Worm (Caenorhabditis elegans): Measurements from ENCODE around the gene ger-1.

ger-1 gene

ce11 chrIII:7087691-7088323 is 20.5 kb upstream of the ger-1 start, which contains the start of gene fubl-2:
TSS of gene fubl-2 (minus strand) at chrIII:7087741.
- TF ChIP-seq akir-1 (GFP tag; optimal IDR thresholded peaks at IDR 0.05): no peak
- TF ChIP-seq aptf-2 (GFP tag; conservative IDR thresholded peaks at IDR 0.05): 0 out of 2 replicates have a peak, but pooled peaks have one; percentile 63
- TF ChIP-seq mxl-1 (tag; optimal IDR thresholded peaks at IDR 0.05): no peak
- no peak for TF ChIP-seq sptf-2 (GFP tag; optimal IDR thresholded peaks at IDR 0.05)
- peak; percentile 60 for TF ChIP-seq F33H1.4 (GFP tag; IDR thresholded peaks at IDR 0.05)
- 0 out of 2 replicates have a peak, but pooled peaks have one; percentile 31 for TF ChIP-seq ceh-100 (GFP tag; IDR thresholded peaks at IDR 0.05)
- peak; percentile 4 for TF ChIP-seq attf-5 (GFP tag; optimal IDR thresholded peaks at IDR 0.05)
- no peak for TF ChIP-seq tbp1 (GFP tag; optimal IDR thresholded peaks at IDR 0.05)
- peak; percentile 62 for TF ChIP-seq ZK185.1 (tag; optimal IDR thresholded peaks at IDR 0.05; ENCODE audit: poor library complexity, severe bottlenecking)
- TF ChIP-seq F52B5.7 (tag; optimal IDR thresholded peaks at IDR 0.05): no peak
- 0 out of 2 replicates have a peak, but pooled peaks have one; percentile 38 for TF ChIP-seq attf-3 (GFP tag; conservative IDR thresholded peaks at IDR 0.05)
- no peak for TF ChIP-seq B0261.1 (tag; optimal IDR thresholded peaks at IDR 0.05)
- TF ChIP-seq snpc-3.4 (tag; optimal IDR thresholded peaks at IDR 0.05): peak; percentile 45
- TF ChIP-seq Y79H2A.3 (GFP tag; conservative IDR thresholded peaks at IDR 0.05): no peak
- TF ChIP-seq xnd-1 (tag; optimal IDR thresholded peaks at IDR 0.05): no peak
- TF ChIP-seq nfya-1 (tag; optimal IDR thresholded peaks at IDR 0.05; ENCODE audit: borderline replicate concordance, insufficient read depth): no peak
- TF ChIP-seq madf-10 (tag; optimal IDR thresholded peaks at IDR 0.05): peak; percentile 29
- TF ChIP-seq chd-7 (tag; optimal IDR thresholded peaks at IDR 0.05): no peak
- no peak for TF ChIP-seq snpc-4 (GFP tag; optimal IDR thresholded peaks at IDR 0.05)
- peak in 1 of 4 experiments; percentile 25 for TF ChIP-seq snpc-4 (tag; optimal IDR thresholded peaks at IDR 0.05)
- TF ChIP-seq ztf-18 (tag; optimal IDR thresholded peaks at IDR 0.05): no peak
- peak; percentile 39 for TF ChIP-seq lsl-1 (GFP tag; optimal IDR thresholded peaks at IDR 0.05)
- no peak for TF ChIP-seq hlh-26 (GFP tag; conservative IDR thresholded peaks at IDR 0.05)
- no peak for TF ChIP-seq lin-35 (GFP tag; optimal IDR thresholded peaks at IDR 0.05)
- TF ChIP-seq D2030.7 (GFP tag; IDR thresholded peaks at IDR 0.05): peak; percentile 59; the same call in 1 of the 2 replicates
- TF ChIP-seq rec-8 (tag; optimal IDR thresholded peaks at IDR 0.05): peak in 1 of 2 experiments; percentile 26
- no peak for TF ChIP-seq atf-7 (tag; optimal IDR thresholded peaks at IDR 0.05)
- TF ChIP-seq B0336.3 (GFP tag; IDR thresholded peaks at IDR 0.05): no peak
- no peak for TF ChIP-seq madf-3 (GFP tag; IDR thresholded peaks at IDR 0.05)
- TF ChIP-seq F23B12.7 (tag; optimal IDR thresholded peaks at IDR 0.05; ENCODE audit: insufficient read depth): peak; percentile 27
- peak; percentile 5 for TF ChIP-seq him-1 (tag; optimal IDR thresholded peaks at IDR 0.05)
- no peak for TF ChIP-seq ztf-28 (GFP tag; IDR thresholded peaks at IDR 0.05)
- TF ChIP-seq snpc-1.1 (tag; optimal IDR thresholded peaks at IDR 0.05; ENCODE audit: insufficient read depth): peak; percentile 28
- TF ChIP-seq Y67H2A.10 (GFP tag; conservative IDR thresholded peaks at IDR 0.05): no peak
- TF ChIP-seq nfya-2 (GFP tag; IDR thresholded peaks at IDR 0.05): no peak
- TF ChIP-seq F22D6.2 (tag; optimal IDR thresholded peaks at IDR 0.05): no peak
- peak; percentile 26; the same call in 1 of the 2 replicates for TF ChIP-seq ceh-91 (GFP tag; IDR thresholded peaks at IDR 0.05)
- peak; percentile 49 for TF ChIP-seq unc-130 (GFP tag; optimal IDR thresholded peaks at IDR 0.05)
- peak in 1 of 2 experiments; percentile 14 for TF ChIP-seq let-607 (tag; optimal IDR thresholded peaks at IDR 0.05)

Data from whole organism, young adult.